Worm (Caenorhabditis elegans) whole organism, young adult: ENCODE data around the gene cpr-3.
"Not testable (repeated sequence)": the region's sequence is repeated elsewhere in the genome, so short reads cannot be mapped to it uniquely, and the experiment has no call there.

Source experiments
- atf-7 ChIP-seq: sonication (generic microtip); optimal IDR thresholded peaks from 2 replicates; lab custom pipeline; 2017; ENCODE audit warnings: mild to moderate bottlenecking, missing genetic modification characterization, missing compliant biosample characterization
- lin-40 ChIP-seq: sonication (generic microtip); optimal IDR thresholded peaks from 2 replicates; lab custom pipeline; 2016; ENCODE audit warnings: missing genetic modification characterization, mild to moderate bottlenecking, missing compliant biosample characterization, missing genotype, missing genetic modification reagents
- nfyb-1 ChIP-seq: fragments of 200-800 bp; sonication (Bioruptor generic); IDR thresholded peaks from 2 replicates; pipeline ENCODE4 v1.3.6; 2022; ENCODE audit warnings: missing genetic modification reagents, missing genetic modification characterization, missing compliant biosample characterization

Gene cpr-3

DNA sequence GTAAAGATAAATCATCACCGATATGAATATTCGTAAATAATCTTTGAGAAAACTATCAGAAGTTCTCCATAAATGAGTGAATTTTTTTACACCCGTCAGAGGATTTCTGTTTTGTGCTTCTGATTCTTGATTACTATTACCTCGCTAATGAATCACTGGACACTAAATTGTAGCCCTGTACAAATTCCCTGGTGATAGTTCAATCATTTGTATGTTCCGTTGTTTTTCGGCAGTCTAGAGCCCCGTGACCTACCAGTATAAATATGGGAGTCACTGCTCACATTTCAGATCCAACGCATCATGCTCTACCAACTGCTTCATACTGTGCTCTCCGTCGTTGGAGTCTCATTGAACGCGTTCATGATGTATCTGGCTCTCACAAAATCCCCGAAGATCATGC, 48.2 kb downstream of the cpr-3 start, which contains the start of gene srd-28:
TSS of gene srd-28 (plus strand) at position 301 of the 400 bp plus-strand sequence.
- TF ChIP-seq lin-40; nfyb-1 (GFP tag; lab: Robert Waterston, UW); atf-7 (tag; lab: Kevin White, UChicago): not testable (repeated sequence)
